Worm (Caenorhabditis elegans) whole organism, early embryonic: ENCODE measurements around the gene Y75B8A.34.

Experiments used
- B0310.2 ChIP-seq: sonication (generic microtip); optimal IDR thresholded peaks from 2 replicates; lab custom pipeline; 2016; ENCODE audit warnings: mild to moderate bottlenecking, missing genetic modification characterization, missing compliant biosample characterization
- F13C5.2 ChIP-seq: sonication (generic microtip); optimal IDR thresholded peaks from 2 replicates; lab custom pipeline; 2017; ENCODE audit warnings: mild to moderate bottlenecking, missing genetic modification characterization, inconsistent platforms, missing compliant biosample characterization
- aly-1 ChIP-seq: sonication (generic microtip); optimal IDR thresholded peaks from 2 replicates; lab custom pipeline; 2016; ENCODE audit warnings: missing genetic modification characterization, missing compliant biosample characterization
- ama-1 ChIP-seq: fragments of 150-350 bp; optimal IDR thresholded peaks from 2 replicates; lab custom pipeline; 2014
- ceh-13 ChIP-seq: fragments of 200-800 bp; sonication (Bioruptor generic); optimal IDR thresholded peaks from 2 replicates; lab custom pipeline; 2018; ENCODE audit warnings: mild to moderate bottlenecking, missing genetic modification characterization, missing compliant biosample characterization
- ceh-36 ChIP-seq: sonication (generic microtip); optimal IDR thresholded peaks from 2 replicates; lab custom pipeline; 2016; ENCODE audit warnings: missing genetic modification characterization, inconsistent platforms, missing compliant biosample characterization
- ets-7 ChIP-seq: sonication (generic microtip); optimal IDR thresholded peaks from 2 replicates; lab custom pipeline; 2016; ENCODE audit warnings: missing genotype, missing genetic modification characterization, missing compliant biosample characterization
- flt-1 ChIP-seq: fragments of 200-800 bp; sonication (Bioruptor generic); IDR thresholded peaks from 2 replicates; pipeline ENCODE4 v1.3.6; 2022; ENCODE audit warnings: missing genetic modification characterization, missing compliant biosample characterization
- hmbx-1 ChIP-seq: sonication (generic microtip); optimal IDR thresholded peaks from 2 replicates; lab custom pipeline; 2016; ENCODE audit warnings: mild to moderate bottlenecking, missing genetic modification characterization, missing compliant biosample characterization
- hmg-4 ChIP-seq: fragments of 200-800 bp; sonication (Bioruptor generic); optimal IDR thresholded peaks from 2 replicates; lab custom pipeline; 2018; ENCODE audit warnings: mild to moderate bottlenecking, missing genetic modification characterization, missing compliant biosample characterization
- hnd-1 ChIP-seq: sonication (generic microtip); optimal IDR thresholded peaks from 2 replicates; lab custom pipeline; 2016; ENCODE audit warnings: missing genetic modification characterization, missing compliant biosample characterization
- pes-1 ChIP-seq: fragments of 200-800 bp; sonication (Bioruptor generic); IDR thresholded peaks from 2 replicates; pipeline ENCODE4 v1.3.6; 2022; ENCODE audit warnings: missing genetic modification reagents, missing genetic modification characterization, missing compliant biosample characterization
- scrt-1 ChIP-seq: fragments of 200-800 bp; sonication (Bioruptor generic); IDR thresholded peaks from 2 replicates; pipeline ENCODE4 v1.3.6; 2022; ENCODE audit warnings: missing genetic modification characterization, missing compliant biosample characterization
- sea-1 ChIP-seq: fragments of 200-800 bp; sonication (Bioruptor generic); conservative IDR thresholded peaks from 2 replicates; pipeline ENCODE4 v1.3.6; 2022; ENCODE audit warnings: missing genetic modification characterization, missing compliant biosample characterization
- tbx-11 ChIP-seq: fragments of 200-800 bp; sonication (Bioruptor generic); IDR thresholded peaks from 2 replicates; pipeline ENCODE4 v1.3.6; 2022; ENCODE audit warnings: missing genetic modification characterization, missing compliant biosample characterization
- tbx-37 ChIP-seq: fragments of 200-800 bp; sonication (Bioruptor generic); conservative IDR thresholded peaks from 2 replicates; pipeline ENCODE4 v1.3.6; 2022; ENCODE audit warnings: missing genetic modification reagents, missing genetic modification characterization, missing compliant biosample characterization
- tra-4 ChIP-seq: sonication (generic microtip); optimal IDR thresholded peaks from 2 replicates; lab custom pipeline; 2017; ENCODE audit warnings: missing genetic modification characterization, missing compliant biosample characterization

Y75B8A.34 gene

DNA sequence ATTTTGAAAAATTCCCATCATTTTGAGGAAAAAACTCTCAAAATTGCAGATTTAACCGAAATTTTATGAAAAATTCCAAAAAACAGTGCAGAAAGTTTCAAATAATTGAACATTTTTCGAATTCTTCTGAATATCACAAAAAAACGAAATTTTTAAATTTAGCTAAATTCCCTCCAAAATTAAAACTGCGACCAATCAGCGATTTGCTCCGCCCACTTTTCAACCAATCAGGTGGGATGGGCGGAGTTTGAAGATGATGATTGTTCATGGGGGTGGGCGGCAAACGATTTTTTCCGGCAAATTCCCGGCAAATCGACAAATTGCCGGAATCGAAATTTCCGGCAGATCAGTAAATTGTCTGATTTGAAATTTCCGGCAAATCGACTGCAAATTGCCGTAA lies 25.1 kb upstream of the Y75B8A.34 start:
- TF ChIP-seq flt-1 (GFP tag; lab: Robert Waterston, UW) (no peak), ama-1 (lab: Kevin White, UChicago) (no peak), sea-1 (GFP tag; lab: Robert Waterston, UW) (no peak), hnd-1 (tag; lab: Kevin White, UChicago) (no peak), aly-1 (no peak), pes-1 (GFP tag; lab: Robert Waterston, UW) (no peak), hmg-4 (no peak)

DNA sequence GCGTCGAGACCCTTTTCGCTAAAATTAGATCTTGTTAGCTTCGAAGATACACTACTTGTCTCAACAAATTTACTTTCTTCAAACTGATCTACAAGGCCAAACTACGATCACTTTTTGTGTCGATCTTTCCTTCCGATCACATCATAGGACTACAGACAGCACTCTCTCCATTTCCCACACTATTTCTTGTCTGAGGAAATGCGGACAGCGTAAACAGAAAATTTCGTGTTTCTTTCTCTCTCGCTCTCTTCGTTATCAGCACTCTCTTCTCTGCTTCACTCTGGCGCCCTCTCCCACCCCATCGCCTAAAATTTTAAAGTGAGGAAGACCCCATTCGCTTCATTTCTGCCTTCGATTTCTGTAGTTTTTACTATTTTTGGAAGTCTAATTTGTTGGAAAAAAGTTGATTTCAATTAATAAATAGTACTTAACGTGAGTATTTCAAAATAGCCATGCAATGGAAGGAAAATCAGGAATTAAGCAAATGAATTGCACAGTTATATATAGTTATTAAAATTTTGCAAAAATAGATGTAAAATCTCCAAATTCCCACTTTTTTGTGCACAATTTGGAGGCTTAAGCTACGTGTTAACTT lies 23.9 kb upstream of the Y75B8A.34 start:
- TF ChIP-seq ceh-36 (tag; lab: Kevin White, UChicago) (no peak), ceh-13 (no peak), sea-1 (GFP tag; lab: Robert Waterston, UW) (no peak), hmg-4 (no peak), hnd-1 (tag; lab: Kevin White, UChicago) (no peak), F13C5.2 (no peak), scrt-1 (GFP tag; lab: Robert Waterston, UW) (no peak), aly-1 (no peak), tra-4 (tag; lab: Kevin White, UChicago) (no peak), flt-1 (GFP tag; lab: Robert Waterston, UW) (no peak), pes-1 (GFP tag; lab: Robert Waterston, UW) (no peak), B0310.2 (no peak), ets-7 (tag; lab: Kevin White, UChicago) (no peak), tbx-37 (no peak)

DNA sequence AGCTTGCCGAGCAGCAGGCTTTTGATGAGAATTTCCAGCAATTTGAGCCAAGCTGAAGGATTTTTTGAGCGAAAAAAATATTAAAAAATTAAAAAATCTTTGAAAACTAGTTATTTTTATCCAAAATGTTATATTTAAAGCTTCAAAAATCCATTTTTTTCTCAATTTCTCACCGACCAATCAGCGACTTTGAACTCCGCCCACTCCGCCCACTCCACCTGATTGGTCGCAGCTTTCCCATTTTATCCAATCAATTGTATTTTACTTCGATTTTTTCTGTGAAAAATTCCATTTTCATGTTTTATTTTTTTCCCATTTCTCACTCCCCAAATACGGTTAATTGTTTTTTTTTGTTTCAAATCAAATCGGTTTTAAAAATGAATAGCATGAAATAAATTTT lies 14.4 kb upstream of the Y75B8A.34 start:
- TF ChIP-seq B0310.2 = no peak
- no peak for TF ChIP-seq hmbx-1 (tag; lab: Kevin White, UChicago)
- TF ChIP-seq F13C5.2 = no peak
- no peak for TF ChIP-seq tbx-37
- TF ChIP-seq pes-1 (GFP tag; lab: Robert Waterston, UW) = no peak
- TF ChIP-seq ceh-13 = no peak
- TF ChIP-seq hmg-4 = no peak
- TF ChIP-seq flt-1 (GFP tag; lab: Robert Waterston, UW) = no peak
- TF ChIP-seq ama-1 (lab: Kevin White, UChicago) = no peak
- no peak for TF ChIP-seq aly-1
- TF ChIP-seq hnd-1 (tag; lab: Kevin White, UChicago) = no peak
- no peak for TF ChIP-seq sea-1 (GFP tag; lab: Robert Waterston, UW)
- TF ChIP-seq tbx-11 (GFP tag; lab: Robert Waterston, UW) = no peak
- TF ChIP-seq scrt-1 (GFP tag; lab: Robert Waterston, UW) = no peak
- TF ChIP-seq ets-7 (tag; lab: Kevin White, UChicago) = no peak
- no peak for TF ChIP-seq tra-4 (tag; lab: Kevin White, UChicago)
- TF ChIP-seq ceh-36 (tag; lab: Kevin White, UChicago) = no peak

DNA sequence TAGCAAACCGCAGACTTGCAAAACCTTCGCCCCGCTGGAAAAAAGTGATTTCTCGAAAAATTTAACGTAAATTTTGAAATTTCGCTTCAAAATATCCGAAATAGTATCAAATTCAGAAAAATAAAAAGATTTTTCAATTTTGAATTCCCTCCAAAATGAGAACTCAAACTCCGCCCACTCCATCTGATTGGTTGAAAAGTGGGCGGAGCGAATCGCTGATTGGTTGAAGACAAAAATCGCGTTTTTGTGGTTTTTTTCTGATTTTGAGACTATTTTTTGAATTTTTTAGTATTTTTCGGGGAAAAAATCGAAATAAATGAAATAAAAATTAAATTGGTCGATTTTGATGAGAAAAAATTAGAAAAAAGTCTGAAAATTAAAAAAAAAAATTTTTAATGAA lies 10.3 kb upstream of the Y75B8A.34 start:
- TF ChIP-seq scrt-1 (GFP tag; lab: Robert Waterston, UW) (no peak), ceh-13 (no peak), flt-1 (GFP tag; lab: Robert Waterston, UW) (no peak), ceh-36 (tag; lab: Kevin White, UChicago) (no peak), aly-1 (no peak), ama-1 (lab: Kevin White, UChicago) (no peak), hnd-1 (tag; lab: Kevin White, UChicago) (no peak), pes-1 (GFP tag; lab: Robert Waterston, UW) (no peak), hmg-4 (no peak)

DNA sequence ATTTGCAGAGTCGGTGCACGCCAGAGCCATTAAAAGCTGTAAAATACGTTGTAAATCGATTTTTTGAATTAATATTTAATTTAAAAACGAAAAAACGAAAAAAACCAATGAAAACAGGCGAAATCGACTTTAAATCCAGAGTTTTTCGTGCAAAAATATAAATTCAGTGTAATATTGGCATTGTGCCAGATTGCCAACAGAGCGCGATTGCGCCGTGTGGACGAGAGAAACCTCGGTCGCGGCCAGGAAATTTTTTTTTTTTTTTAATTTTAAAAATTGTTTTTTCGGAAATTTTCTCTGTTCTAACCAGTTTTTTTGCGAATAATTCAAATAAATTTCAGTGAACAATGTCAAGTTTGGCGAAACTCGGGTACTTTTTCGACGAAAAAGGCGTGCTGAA lies 8.1 kb upstream of the Y75B8A.34 start, which contains the start of the genes pph-4.1 and Y75B8A.31:
Gene pph-4.1, minus strand, starts transcription at position 36 of the 400 bp plus-strand sequence.
Gene Y75B8A.31, plus strand, starts transcription at position 342 of the 400 bp plus-strand sequence.
- TF ChIP-seq tra-4 (tag; lab: Kevin White, UChicago) (no peak), sea-1 (GFP tag; lab: Robert Waterston, UW) (0 out of 2 replicates have a peak, but pooled peaks have one; percentile 26), tbx-37 (peak; percentile 87), ama-1 (lab: Kevin White, UChicago) (no peak), hmg-4 (no peak), flt-1 (GFP tag; lab: Robert Waterston, UW) (peak; percentile 48; the same call in 1 of the 2 replicates), hnd-1 (tag; lab: Kevin White, UChicago) (no peak), aly-1 (no peak), tbx-11 (GFP tag; lab: Robert Waterston, UW) (peak; percentile 52; the same call in 1 of the 2 replicates), pes-1 (GFP tag; lab: Robert Waterston, UW) (peak; percentile 74), hmbx-1 (tag; lab: Kevin White, UChicago) (no peak), scrt-1 (GFP tag; lab: Robert Waterston, UW) (0 out of 2 replicates have a peak, but pooled peaks have one; percentile 13), B0310.2 (no peak), ceh-36 (tag; lab: Kevin White, UChicago) (no peak), ceh-13 (peak; percentile 0), F13C5.2 (peak; percentile 10), ets-7 (tag; lab: Kevin White, UChicago) (no peak)

DNA sequence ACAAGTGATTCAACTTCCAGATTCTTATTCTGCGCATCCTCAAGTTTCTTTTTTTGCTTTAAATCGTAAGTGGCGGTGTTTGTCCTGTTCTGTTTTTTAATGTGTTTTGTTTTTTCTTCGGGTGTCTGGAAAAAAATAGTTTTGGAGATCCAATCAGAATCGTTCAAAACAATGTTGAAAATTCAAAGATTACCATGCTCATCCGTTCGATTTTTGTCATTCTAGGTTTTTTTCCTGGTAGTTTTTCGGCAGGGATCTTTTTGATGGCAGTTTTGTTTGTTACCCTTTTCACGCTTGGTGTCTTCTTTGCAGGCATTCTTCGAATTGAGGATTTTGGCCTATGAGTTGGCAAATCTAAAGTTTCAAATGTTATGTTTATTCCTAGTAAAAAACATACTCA lies 2.8 kb upstream of the Y75B8A.34 start:
- no peak for TF ChIP-seq B0310.2
- TF ChIP-seq pes-1 (GFP tag; lab: Robert Waterston, UW) = no peak
- no peak for TF ChIP-seq ets-7 (tag; lab: Kevin White, UChicago)
- TF ChIP-seq sea-1 (GFP tag; lab: Robert Waterston, UW) = no peak
- TF ChIP-seq ceh-13 = no peak
- no peak for TF ChIP-seq tra-4 (tag; lab: Kevin White, UChicago)
- no peak for TF ChIP-seq F13C5.2

DNA sequence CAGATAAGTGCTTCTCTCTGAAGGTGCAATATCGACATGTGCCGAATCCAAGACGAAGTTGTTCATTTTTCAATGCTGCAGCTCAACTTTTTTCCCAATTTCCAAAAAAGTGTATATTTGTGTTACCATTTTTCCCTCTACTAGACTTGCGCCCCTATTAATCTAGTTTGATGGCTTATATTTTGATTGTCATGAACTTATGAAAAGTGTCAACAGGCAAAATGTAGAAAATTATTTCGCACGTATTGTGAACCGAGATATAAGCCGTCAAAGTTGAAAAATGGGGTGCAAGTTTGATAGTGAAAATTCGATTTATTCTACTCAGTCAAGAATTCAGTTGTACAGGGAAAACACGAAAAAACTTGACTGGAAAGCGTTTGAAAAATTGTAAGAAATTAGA lies 904 bp upstream of the Y75B8A.34 start, which contains the start of gene Y75B8A.32:
Gene Y75B8A.32, minus strand, starts transcription at position 101 of the 400 bp plus-strand sequence.
- TF ChIP-seq pes-1 (GFP tag; lab: Robert Waterston, UW) (no peak), sea-1 (GFP tag; lab: Robert Waterston, UW) (no peak), scrt-1 (GFP tag; lab: Robert Waterston, UW) (no peak), ama-1 (lab: Kevin White, UChicago) (no peak), ceh-13 (no peak), tbx-37 (no peak), hmbx-1 (tag; lab: Kevin White, UChicago) (no peak), tbx-11 (GFP tag; lab: Robert Waterston, UW) (no peak)
